Worm (Caenorhabditis elegans) whole organism, L1 larva: ENCODE data around the gene srz-12.

ENCODE experiments used
- C04F5.9 ChIP-seq: sonication (generic microtip); optimal IDR thresholded peaks from 2 replicates; lab custom pipeline; 2016; ENCODE audit warnings: missing genetic modification characterization, missing compliant biosample characterization
- C34B4.2 ChIP-seq: sonication (generic microtip); optimal IDR thresholded peaks from 2 replicates; lab custom pipeline; 2017; ENCODE audit warnings: mild to moderate bottlenecking, missing genetic modification characterization, missing compliant biosample characterization
- aha-1 ChIP-seq: fragments of 150-350 bp; optimal IDR thresholded peaks from 2 replicates; lab custom pipeline; 2014; ENCODE audit warnings: missing biosample characterization, missing genetic modification characterization
- aly-2 ChIP-seq: fragments of 150-350 bp; optimal IDR thresholded peaks from 2 replicates; lab custom pipeline; 2014; ENCODE audit warnings: missing biosample characterization, missing genetic modification characterization
- ama-1 ChIP-seq: fragments of 150-350 bp; optimal IDR thresholded peaks from 2 replicates; lab custom pipeline; 2014
- ceh-63 ChIP-seq: fragments of 200-800 bp; sonication (Bioruptor generic); optimal IDR thresholded peaks from 2 replicates; lab custom pipeline; 2018; ENCODE audit warnings: mild to moderate bottlenecking, missing genetic modification characterization, missing compliant biosample characterization
- ceh-82 ChIP-seq, 3 experiments: fragments of 150-350 bp in 1 of 3; sonication (generic microtip) in 2 of 3; optimal IDR thresholded peaks; 2 replicates each; lab custom pipeline; 2014 to 2017; ENCODE audit warnings: missing biosample characterization in 3 of 3, missing genetic modification characterization in 3 of 3
- ces-1 ChIP-seq: fragments of 150-350 bp; optimal IDR thresholded peaks from 2 replicates; lab custom pipeline; 2014; ENCODE audit warnings: missing biosample characterization, missing genetic modification reagents, missing genetic modification characterization
- dpl-1 ChIP-seq, 3 experiments: fragments of 150-350 bp in 2 of 3; sonication (generic microtip) in 1 of 3; optimal IDR thresholded peaks; 2 replicates each; lab custom pipeline; 2014 to 2017; ENCODE audit warnings: missing biosample characterization in 3 of 3, missing genetic modification characterization in 3 of 3, missing genetic modification reagents in 3 of 3
- egl-27 ChIP-seq, 2 experiments: fragments of 150-350 bp in 1 of 2; sonication (generic microtip); optimal IDR thresholded peaks; 3 replicates each; lab custom pipeline; 2017 to 2018; ENCODE audit warnings: missing biosample characterization in 2 of 2, missing genetic modification characterization in 2 of 2, missing genetic modification reagents in 2 of 2
- fkh-4 ChIP-seq: sonication (generic microtip); optimal IDR thresholded peaks from 2 replicates; lab custom pipeline; 2016; ENCODE audit warnings: missing compliant biosample characterization, missing genetic modification characterization, borderline replicate concordance
- fkh-8 ChIP-seq: sonication (generic microtip); optimal IDR thresholded peaks from 2 replicates; lab custom pipeline; 2016; ENCODE audit warnings: mild to moderate bottlenecking, missing genetic modification characterization, missing compliant biosample characterization
- fos-1 ChIP-seq: fragments of 150-350 bp; optimal IDR thresholded peaks from 2 replicates; lab custom pipeline; 2014; ENCODE audit warnings: missing biosample characterization, missing genetic modification characterization
- isw-1 ChIP-seq: fragments of 200-800 bp; sonication (Bioruptor generic); IDR thresholded peaks from 2 replicates; pipeline ENCODE4 v1.3.6; 2022; ENCODE audit warnings: missing genetic modification characterization, missing compliant biosample characterization
- jun-1 ChIP-seq: fragments of 150-350 bp; optimal IDR thresholded peaks from 2 replicates; lab custom pipeline; 2014; ENCODE audit warnings: missing biosample characterization, missing genetic modification reagents, missing genetic modification characterization
- lin-13 ChIP-seq: fragments of 150-350 bp; optimal IDR thresholded peaks from 2 replicates; lab custom pipeline; 2014; ENCODE audit warnings: missing biosample characterization, missing genetic modification reagents, missing genetic modification characterization
- lin-14 ChIP-seq: fragments of 200-800 bp; sonication (Bioruptor generic); optimal IDR thresholded peaks from 2 replicates; lab custom pipeline; 2018; ENCODE audit warnings: mild to moderate bottlenecking, missing genetic modification characterization, moderate library complexity, missing compliant biosample characterization
- lsy-2 ChIP-seq, 2 experiments: fragments of 150-350 bp; optimal IDR thresholded peaks; 2 replicates each; lab custom pipeline; 2014; ENCODE audit warnings: missing biosample characterization in 2 of 2, missing genetic modification characterization in 2 of 2
- mdl-1 ChIP-seq, 2 experiments: fragments of 150-350 bp; optimal IDR thresholded peaks; 2 replicates each; lab custom pipeline; 2014 to 2017; ENCODE audit warnings: missing biosample characterization in 2 of 2, missing genetic modification characterization in 2 of 2, inconsistent platforms in 1 of 2
- nhr-11 ChIP-seq: fragments of 150-350 bp; optimal IDR thresholded peaks from 2 replicates; lab custom pipeline; 2014; ENCODE audit warnings: missing biosample characterization, missing genetic modification characterization
- nhr-19 ChIP-seq: fragments of 200-800 bp; sonication (Bioruptor generic); conservative IDR thresholded peaks from 2 replicates; pipeline ENCODE4 v1.3.6; 2022; ENCODE audit warnings: missing genetic modification characterization, missing compliant biosample characterization
- nhr-20 ChIP-seq: sonication (generic microtip); optimal IDR thresholded peaks from 2 replicates; lab custom pipeline; 2016; ENCODE audit warnings: mild to moderate bottlenecking, missing genetic modification characterization, missing compliant biosample characterization
- nhr-237 ChIP-seq: fragments of 150-350 bp; optimal IDR thresholded peaks from 2 replicates; lab custom pipeline; 2014; ENCODE audit warnings: missing biosample characterization, missing genetic modification characterization
- nhr-28 ChIP-seq: fragments of 150-350 bp; optimal IDR thresholded peaks from 2 replicates; lab custom pipeline; 2014; ENCODE audit warnings: missing biosample characterization, missing genetic modification characterization
- nhr-71 ChIP-seq: sonication (generic microtip); optimal IDR thresholded peaks from 2 replicates; lab custom pipeline; 2016; ENCODE audit warnings: mild to moderate bottlenecking, missing genetic modification characterization, moderate library complexity, missing compliant biosample characterization
- nhr-76 ChIP-seq: sonication (generic microtip); optimal IDR thresholded peaks from 2 replicates; lab custom pipeline; 2017; ENCODE audit warnings: missing biosample characterization, missing genetic modification characterization
- nhr-77 ChIP-seq: fragments of 150-350 bp; optimal IDR thresholded peaks from 2 replicates; lab custom pipeline; 2014; ENCODE audit warnings: missing biosample characterization, missing genetic modification characterization
- nhr-84 ChIP-seq: sonication (generic microtip); optimal IDR thresholded peaks from 2 replicates; lab custom pipeline; 2017; ENCODE audit warnings: missing biosample characterization, missing genetic modification characterization
- nhr-85 ChIP-seq: sonication (generic microtip); peaks from one replicate; lab custom pipeline; 2016; ENCODE audit warnings: missing genetic modification characterization, inconsistent platforms, missing compliant biosample characterization
- skn-1 ChIP-seq: fragments of 150-350 bp; optimal IDR thresholded peaks from 2 replicates; lab custom pipeline; 2014; ENCODE audit warnings: missing biosample characterization, missing genetic modification characterization
- sptf-1 ChIP-seq: fragments of 150-350 bp; optimal IDR thresholded peaks from 2 replicates; lab custom pipeline; 2014; ENCODE audit warnings: missing biosample characterization, missing genetic modification characterization
- unc-130 ChIP-seq: fragments of 150-350 bp; optimal IDR thresholded peaks from 2 replicates; lab custom pipeline; 2017; ENCODE audit warnings: missing biosample characterization, missing genetic modification characterization, inconsistent platforms
- unc-62 ChIP-seq: fragments of 150-350 bp; optimal IDR thresholded peaks from 2 replicates; lab custom pipeline; 2014; ENCODE audit warnings: missing biosample characterization, missing genetic modification reagents, missing genetic modification characterization
- ztf-4 ChIP-seq: fragments of 150-350 bp; optimal IDR thresholded peaks from 2 replicates; lab custom pipeline; 2014; ENCODE audit warnings: missing biosample characterization, missing genetic modification characterization

Gene srz-12

DNA sequence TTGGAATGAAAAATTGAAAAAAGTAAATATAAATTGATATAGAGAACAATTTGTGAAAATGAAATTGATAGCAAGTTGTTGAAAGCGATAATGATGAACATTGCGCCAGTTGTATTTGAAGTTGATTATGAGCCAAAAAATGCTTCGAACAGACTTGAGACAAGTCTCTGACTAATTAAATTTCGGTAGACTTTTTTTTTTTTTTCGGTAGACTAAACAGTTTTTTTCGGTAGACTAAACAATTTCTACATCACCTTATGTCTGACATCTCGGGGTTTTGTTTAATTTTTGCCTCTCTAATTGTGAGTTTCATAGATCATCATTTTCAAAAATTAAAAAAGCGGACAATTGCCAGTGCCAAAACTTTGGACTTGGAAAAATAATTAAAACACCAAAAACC is 28.9 kb downstream of the srz-12 start, which contains the start of gene srbc-54:
Gene srbc-54 (minus strand): TSS at position 101 of the 400 bp plus-strand sequence.
- TF ChIP-seq nhr-237 (tag; lab: Kevin White, UChicago): no peak
- TF ChIP-seq fkh-4: no peak
- no peak for TF ChIP-seq lsy-2 (tag; optimal IDR thresholded peaks at IDR 0.05; lab: Kevin White, UChicago)
- TF ChIP-seq C34B4.2 (tag; lab: Kevin White, UChicago): no peak
- TF ChIP-seq ama-1 (lab: Kevin White, UChicago): no peak
- TF ChIP-seq lin-13 (GFP tag; lab: Kevin White, UChicago): no peak
- TF ChIP-seq nhr-71 (tag; lab: Kevin White, UChicago): no peak
- no peak for TF ChIP-seq dpl-1 (GFP tag; optimal IDR thresholded peaks at IDR 0.05; lab: Kevin White, UChicago)
- TF ChIP-seq skn-1 (tag; lab: Kevin White, UChicago): no peak

DNA sequence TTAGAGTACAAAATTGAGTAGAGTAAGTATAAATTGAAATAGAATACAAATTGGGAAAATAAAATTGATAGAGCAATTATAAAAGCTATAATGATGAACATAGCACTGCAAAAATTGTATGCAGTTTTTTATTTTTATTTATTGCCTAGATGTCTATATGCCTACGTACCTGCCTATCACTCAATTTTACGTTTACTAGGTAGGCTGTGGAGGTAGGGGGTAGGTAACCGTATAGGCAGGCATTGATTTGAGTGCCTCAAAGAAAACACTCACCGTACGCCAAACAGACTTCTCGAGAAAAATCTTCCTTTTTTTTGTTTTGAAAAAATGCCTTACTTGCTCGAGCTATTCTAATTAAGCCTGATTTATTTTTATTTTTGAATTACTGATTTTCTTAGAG is 30.9 kb downstream of the srz-12 start, which contains the start of gene srbc-56:
Gene srbc-56 (minus strand): TSS at position 101 of the 400 bp plus-strand sequence.
- no peak for TF ChIP-seq fos-1
- no peak for TF ChIP-seq isw-1 (GFP tag; lab: Robert Waterston, UW)
- no peak for TF ChIP-seq fkh-8 (tag; lab: Kevin White, UChicago)
- TF ChIP-seq jun-1 (tag; lab: Kevin White, UChicago): no peak
- TF ChIP-seq lin-14: no peak
- TF ChIP-seq aha-1 (tag; lab: Kevin White, UChicago): no peak
- TF ChIP-seq ztf-4 (tag; lab: Kevin White, UChicago): no peak
- no peak for TF ChIP-seq aly-2 (tag; lab: Kevin White, UChicago)
- no peak for TF ChIP-seq ceh-63 (GFP tag; lab: Kevin White, UChicago)
- TF ChIP-seq nhr-11 (tag; lab: Kevin White, UChicago): no peak
- no peak for TF ChIP-seq lin-13 (GFP tag; lab: Kevin White, UChicago)
- no peak for TF ChIP-seq nhr-20 (tag; lab: Kevin White, UChicago)
- TF ChIP-seq nhr-84: no peak
- TF ChIP-seq ces-1 (GFP tag; lab: Kevin White, UChicago): no peak
- no peak for TF ChIP-seq nhr-77 (tag; lab: Kevin White, UChicago)
- TF ChIP-seq mdl-1 (tag; optimal IDR thresholded peaks at IDR 0.05; lab: Kevin White, UChicago): no peak

DNA sequence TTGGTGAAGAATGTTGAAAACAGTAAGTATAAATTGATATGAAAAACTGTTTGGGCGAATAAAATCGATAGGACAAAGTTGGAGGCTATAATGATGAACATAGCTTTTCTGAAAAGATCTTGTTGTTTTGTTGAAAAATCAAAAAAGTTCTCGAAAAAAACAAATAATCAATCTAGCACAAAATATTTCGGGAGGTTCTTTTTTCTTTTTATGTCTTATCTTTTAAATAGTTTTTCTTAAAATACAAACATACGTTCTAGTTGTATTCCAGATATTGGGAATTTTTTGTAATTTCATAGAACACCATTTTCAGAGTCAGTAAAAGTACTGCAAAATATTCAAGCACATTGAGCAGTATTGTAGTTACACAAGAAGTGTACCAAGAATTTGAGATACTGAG is 32.6 kb downstream of the srz-12 start, which contains the start of gene srbc-55:
Gene srbc-55 (minus strand): TSS at position 101 of the 400 bp plus-strand sequence.
- TF ChIP-seq nhr-20 (tag; lab: Kevin White, UChicago) (no peak), egl-27 (tag; optimal IDR thresholded peaks at IDR 0.05; lab: Kevin White, UChicago) (no peak), nhr-19 (no peak), nhr-84 (no peak), ceh-82 (tag; optimal IDR thresholded peaks at IDR 0.05; lab: Kevin White, UChicago) (no peak), nhr-28 (tag; lab: Kevin White, UChicago) (no peak)

DNA sequence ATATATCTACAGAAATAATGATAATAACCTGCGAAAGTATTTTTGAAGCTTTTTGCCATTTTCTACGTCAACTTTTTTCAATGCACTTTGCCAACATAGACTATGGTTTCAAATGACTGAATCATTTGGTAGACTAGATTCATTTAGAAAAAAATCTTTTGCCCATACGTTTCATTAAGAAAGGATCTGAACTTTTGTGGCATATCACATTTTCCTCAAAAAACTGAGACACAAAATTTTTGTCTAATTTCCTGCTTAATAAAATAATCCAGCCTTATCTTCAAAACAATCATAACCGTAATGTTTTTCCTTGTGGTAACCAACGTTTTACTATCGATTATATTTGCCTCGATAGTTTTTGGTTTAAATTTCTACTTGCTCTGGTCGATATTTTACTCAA is 36.4 kb downstream of the srz-12 start, which contains the start of gene srbc-51:
Gene srbc-51 (plus strand): TSS at position 301 of the 400 bp plus-strand sequence.
- TF ChIP-seq sptf-1 (tag; lab: Kevin White, UChicago) (no peak), C04F5.9 (no peak), unc-130 (tag; lab: Kevin White, UChicago) (no peak), nhr-76 (tag; lab: Kevin White, UChicago) (no peak), lin-13 (GFP tag; lab: Kevin White, UChicago) (no peak)

DNA sequence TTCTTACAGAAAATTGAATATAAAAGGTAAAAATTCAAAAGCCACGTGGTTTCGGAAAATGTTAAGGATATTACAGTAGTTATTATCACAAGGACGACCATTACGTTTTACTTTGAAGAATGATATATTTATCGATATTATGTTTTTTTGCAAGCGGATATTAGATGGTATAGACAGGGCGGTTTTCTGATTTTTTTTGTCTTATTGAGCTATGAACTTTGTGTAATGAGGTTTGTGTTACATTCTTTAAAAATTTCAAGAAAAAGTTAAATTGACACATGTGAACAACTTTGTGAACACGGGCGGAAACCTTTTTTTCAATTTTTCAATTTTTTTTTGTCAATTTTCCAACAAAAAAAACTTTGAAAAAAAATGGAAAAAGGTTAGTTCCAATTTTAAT is 37.6 kb downstream of the srz-12 start, which contains the start of gene srbc-50:
Gene srbc-50 (minus strand): TSS at position 101 of the 400 bp plus-strand sequence.
- TF ChIP-seq unc-62 (no peak), nhr-237 (tag; lab: Kevin White, UChicago) (no peak), jun-1 (tag; lab: Kevin White, UChicago) (no peak), nhr-85 (tag; lab: Kevin White, UChicago) (no peak)
